Worm (Caenorhabditis elegans): ENCODE measurements around the gene moa-2.

DNA sequence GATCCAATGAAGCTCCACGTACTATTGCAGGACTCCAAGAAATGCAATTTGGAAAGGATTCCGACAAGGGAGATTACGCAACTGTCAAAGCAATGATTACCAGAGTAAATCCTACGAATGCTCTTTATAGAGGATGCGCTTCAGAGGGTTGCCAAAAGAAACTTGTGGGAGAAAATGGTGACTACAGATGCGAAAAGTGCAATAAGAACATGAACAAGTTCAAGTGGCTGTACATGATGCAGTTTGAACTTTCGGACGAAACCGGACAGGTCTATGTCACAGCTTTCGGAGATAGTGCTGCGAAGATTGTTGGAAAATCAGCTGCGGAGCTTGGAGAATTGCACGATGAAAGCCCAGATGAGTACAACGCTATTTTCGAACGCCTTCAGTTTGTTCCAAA lies 32.5 kb downstream of the moa-2 start:
- TF ChIP-seq nhr-77 (tag; optimal IDR thresholded peaks at IDR 0.05) (no peak), C34F6.9 (tag; optimal IDR thresholded peaks at IDR 0.05) (no peak), R02D3.7 (tag; optimal IDR thresholded peaks at IDR 0.05) (no peak), nhr-11 (tag; optimal IDR thresholded peaks at IDR 0.05) (no peak), unc-62 (GFP tag; optimal IDR thresholded peaks at IDR 0.05) (no peak)

Measured in whole organism, L2 larva.